Worm (Caenorhabditis elegans) whole organism, young adult: ENCODE measurements around the gene spc-2.

Source experiments
- B0019.2 ChIP-seq: fragments of 200-800 bp; sonication (Bioruptor generic); conservative IDR thresholded peaks from 2 replicates; pipeline ENCODE4 v1.3.6; 2022; ENCODE audit warnings: missing genetic modification reagents, missing genetic modification characterization, missing compliant biosample characterization
- B0261.1 ChIP-seq: sonication (generic microtip); optimal IDR thresholded peaks from 2 replicates; lab custom pipeline; 2016; ENCODE audit warnings: mild to moderate bottlenecking, missing genetic modification characterization, moderate library complexity, missing compliant biosample characterization
- B0336.3 ChIP-seq: fragments of 200-800 bp; sonication (Bioruptor generic); IDR thresholded peaks from 2 replicates; pipeline ENCODE4 v1.3.6; 2022; ENCODE audit warnings: missing genetic modification characterization, missing compliant biosample characterization
- C06A6.2 ChIP-seq: fragments of 200-800 bp; sonication (Bioruptor generic); conservative IDR thresholded peaks from 2 replicates; pipeline ENCODE4 v1.3.6; 2022; ENCODE audit warnings: missing genetic modification characterization, missing compliant biosample characterization
- D2030.7 ChIP-seq: fragments of 200-800 bp; sonication (Bioruptor generic); IDR thresholded peaks from 2 replicates; pipeline ENCODE4 v1.3.6; 2022; ENCODE audit warnings: missing genetic modification reagents, missing genetic modification characterization, missing compliant biosample characterization
- F39B2.1 ChIP-seq: fragments of 200-800 bp; sonication (Bioruptor generic); IDR thresholded peaks from 2 replicates; pipeline ENCODE4 v1.3.6; 2022; ENCODE audit warnings: missing genetic modification reagents, missing genetic modification characterization, missing compliant biosample characterization
- F49E8.2 ChIP-seq: sonication (generic microtip); optimal IDR thresholded peaks from 3 replicates; lab custom pipeline; 2017; ENCODE audit warnings: missing genetic modification characterization, mild to moderate bottlenecking, missing compliant biosample characterization, antibody characterized with exemption, moderate library complexity; ENCODE audit not compliant: insufficient read depth
- Y53G8AR.9 ChIP-seq: fragments of 200-800 bp; sonication (Bioruptor generic); conservative IDR thresholded peaks from 2 replicates; pipeline ENCODE4 v1.3.6; 2022; ENCODE audit warnings: missing genetic modification reagents, missing genetic modification characterization, missing compliant biosample characterization
- ama-1 ChIP-seq, 3 experiments: fragments of 150-350 bp in 1 of 3; sonication (generic microtip) in 2 of 3; optimal IDR thresholded peaks; 2 replicates each; lab custom pipeline; 2014 to 2018; ENCODE audit warnings: missing biosample characterization in 2 of 3, missing genetic modification characterization in 2 of 3, missing genetic modification reagents in 2 of 3
- atf-7 ChIP-seq: sonication (generic microtip); optimal IDR thresholded peaks from 2 replicates; lab custom pipeline; 2017; ENCODE audit warnings: mild to moderate bottlenecking, missing genetic modification characterization, missing compliant biosample characterization
- bed-1 ChIP-seq: fragments of 200-800 bp; sonication (Bioruptor generic); IDR thresholded peaks from 2 replicates; pipeline ENCODE4 v1.3.6; 2022; ENCODE audit warnings: missing genetic modification reagents, missing genetic modification characterization, missing compliant biosample characterization
- ceh-100 ChIP-seq: fragments of 200-800 bp; sonication (Bioruptor generic); IDR thresholded peaks from 2 replicates; pipeline ENCODE4 v1.3.6; 2022; ENCODE audit warnings: missing genetic modification reagents, missing genetic modification characterization, missing compliant biosample characterization
- ceh-27 ChIP-seq: fragments of 200-800 bp; sonication (Bioruptor generic); optimal IDR thresholded peaks from 2 replicates; lab custom pipeline; 2018; ENCODE audit warnings: mild to moderate bottlenecking, missing genetic modification characterization, moderate library complexity, missing compliant biosample characterization
- ceh-40 ChIP-seq: fragments of 200-800 bp; sonication (Bioruptor generic); IDR thresholded peaks from 2 replicates; pipeline ENCODE4 v1.3.6; 2022; ENCODE audit warnings: missing genetic modification characterization, missing compliant biosample characterization
- ceh-58 ChIP-seq: fragments of 200-800 bp; sonication (Bioruptor generic); IDR thresholded peaks from 2 replicates; pipeline ENCODE4 v1.3.6; 2022; ENCODE audit warnings: missing genetic modification characterization, missing compliant biosample characterization
- chd-7 ChIP-seq: sonication (generic microtip); optimal IDR thresholded peaks from 2 replicates; lab custom pipeline; 2016; ENCODE audit warnings: mild to moderate bottlenecking, missing genetic modification characterization, moderate library complexity, missing compliant biosample characterization
- efl-1 ChIP-seq: fragments of 150-350 bp; optimal IDR thresholded peaks from 2 replicates; lab custom pipeline; 2014; ENCODE audit warnings: missing biosample characterization, missing genetic modification reagents, missing genetic modification characterization
- egl-18 ChIP-seq: fragments of 200-800 bp; sonication (Bioruptor generic); IDR thresholded peaks from 2 replicates; pipeline ENCODE4 v1.3.6; 2022; ENCODE audit warnings: missing genetic modification reagents, missing genetic modification characterization, missing compliant biosample characterization
- egl-44 ChIP-seq: fragments of 200-800 bp; sonication (Bioruptor generic); IDR thresholded peaks from 2 replicates; pipeline ENCODE4 v1.3.6; 2022; ENCODE audit warnings: missing genetic modification reagents, missing genetic modification characterization, missing compliant biosample characterization
- ekl-4 ChIP-seq: fragments of 200-800 bp; sonication (Bioruptor generic); IDR thresholded peaks from 2 replicates; pipeline ENCODE4 v1.3.6; 2022; ENCODE audit warnings: missing genetic modification reagents, missing genetic modification characterization, missing compliant biosample characterization
- hmg-20 ChIP-seq: fragments of 200-800 bp; sonication (Bioruptor generic); IDR thresholded peaks from 2 replicates; pipeline ENCODE4 v1.3.6; 2022; ENCODE audit warnings: missing genetic modification reagents, missing genetic modification characterization, missing compliant biosample characterization
- hrde-1 ChIP-seq: sonication (generic microtip); optimal IDR thresholded peaks from 2 replicates; lab custom pipeline; 2016; ENCODE audit warnings: missing genetic modification characterization, mild to moderate bottlenecking, missing compliant biosample characterization, moderate library complexity, missing genotype, missing genetic modification reagents, borderline replicate concordance
- hsf-1 ChIP-seq: fragments of 200-800 bp; sonication (Bioruptor generic); IDR thresholded peaks from 2 replicates; pipeline ENCODE4 v1.3.6; 2022; ENCODE audit warnings: missing genetic modification reagents, missing genetic modification characterization, missing compliant biosample characterization
- let-607 ChIP-seq, 2 experiments: fragments of 200-800 bp in 1 of 2; sonication (Bioruptor generic) in 1 of 2; sonication (generic microtip) in 1 of 2; optimal IDR thresholded peaks; 2 replicates each; lab custom pipeline; 2016 to 2018; ENCODE audit warnings: mild to moderate bottlenecking in 2 of 2, missing compliant biosample characterization in 2 of 2, missing genetic modification characterization in 2 of 2, moderate library complexity in 2 of 2, missing genotype in 1 of 2
- lir-1 ChIP-seq: fragments of 200-800 bp; sonication (Bioruptor generic); conservative IDR thresholded peaks from 2 replicates; pipeline ENCODE4 v1.3.6; 2022; ENCODE audit warnings: missing genetic modification reagents, missing genetic modification characterization, missing compliant biosample characterization
- madf-10 ChIP-seq: sonication (generic microtip); optimal IDR thresholded peaks from 2 replicates; lab custom pipeline; 2016; ENCODE audit warnings: mild to moderate bottlenecking, missing genetic modification characterization, missing compliant biosample characterization
- madf-6 ChIP-seq: fragments of 200-800 bp; sonication (Bioruptor generic); IDR thresholded peaks from 2 replicates; pipeline ENCODE4 v1.3.6; 2022; ENCODE audit warnings: missing genetic modification reagents, missing genetic modification characterization, missing compliant biosample characterization
- madf-8 ChIP-seq: fragments of 200-800 bp; sonication (Bioruptor generic); conservative IDR thresholded peaks from 2 replicates; pipeline ENCODE4 v1.3.6; 2022; ENCODE audit warnings: missing genetic modification reagents, missing genetic modification characterization, missing compliant biosample characterization
- mes-4 ChIP-seq: sonication (generic microtip); optimal IDR thresholded peaks from 2 replicates; lab custom pipeline; 2016; ENCODE audit warnings: missing genotype, missing genetic modification characterization, missing compliant biosample characterization
- nfyb-1 ChIP-seq: fragments of 200-800 bp; sonication (Bioruptor generic); IDR thresholded peaks from 2 replicates; pipeline ENCODE4 v1.3.6; 2022; ENCODE audit warnings: missing genetic modification reagents, missing genetic modification characterization, missing compliant biosample characterization
- rec-8 ChIP-seq, 2 experiments: sonication (generic microtip); optimal IDR thresholded peaks; 2 replicates each; lab custom pipeline; 2016; ENCODE audit warnings: mild to moderate bottlenecking in 2 of 2, missing genetic modification characterization in 2 of 2, missing genetic modification reagents in 2 of 2, missing genotype in 2 of 2, missing biosample characterization in 1 of 2, missing compliant biosample characterization in 1 of 2, moderate library complexity in 1 of 2
- snpc-1.3 ChIP-seq: sonication (generic microtip); optimal IDR thresholded peaks from 2 replicates; lab custom pipeline; 2017; ENCODE audit warnings: missing genetic modification characterization, mild to moderate bottlenecking, missing compliant biosample characterization, antibody characterized with exemption, moderate library complexity, missing genotype, missing genetic modification reagents; ENCODE audit not compliant: insufficient read depth
- snpc-3.4 ChIP-seq: sonication (generic microtip); optimal IDR thresholded peaks from 2 replicates; lab custom pipeline; 2017; ENCODE audit warnings: missing genetic modification characterization, mild to moderate bottlenecking, missing compliant biosample characterization, antibody characterized with exemption, moderate library complexity, missing genotype, missing genetic modification reagents
- snpc-4 ChIP-seq, 5 experiments: fragments of 150-350 bp in 1 of 5; sonication (generic microtip) in 4 of 5; optimal IDR thresholded peaks; 2 replicates each; lab custom pipeline; 2014 to 2018; ENCODE audit warnings: missing genetic modification characterization in 5 of 5, missing biosample characterization in 3 of 5, antibody characterized with exemption in 2 of 5, mild to moderate bottlenecking in 2 of 5, missing compliant biosample characterization in 2 of 5, missing genotype in 2 of 5, moderate library complexity in 2 of 5, missing genetic modification reagents in 1 of 5
- somi-1 ChIP-seq: fragments of 200-800 bp; sonication (Bioruptor generic); optimal IDR thresholded peaks from 2 replicates; lab custom pipeline; 2018; ENCODE audit warnings: mild to moderate bottlenecking, missing genetic modification characterization, missing compliant biosample characterization
- tlf-1 ChIP-seq: fragments of 200-800 bp; sonication (Bioruptor generic); optimal IDR thresholded peaks from 2 replicates; lab custom pipeline; 2018; ENCODE audit warnings: mild to moderate bottlenecking, missing genetic modification characterization, missing compliant biosample characterization
- unc-62 ChIP-seq: fragments of 150-350 bp; optimal IDR thresholded peaks from 2 replicates; lab custom pipeline; 2014; ENCODE audit warnings: missing biosample characterization, missing genetic modification reagents, missing genetic modification characterization
- xnd-1 ChIP-seq: sonication (generic microtip); optimal IDR thresholded peaks from 2 replicates; lab custom pipeline; 2016; ENCODE audit warnings: missing genotype, missing genetic modification reagents, missing genetic modification characterization, missing compliant biosample characterization
- zim-3 ChIP-seq: sonication (generic microtip); optimal IDR thresholded peaks from 2 replicates; lab custom pipeline; 2017; ENCODE audit warnings: mild to moderate bottlenecking, missing genetic modification characterization, moderate library complexity, missing compliant biosample characterization
- ztf-26 ChIP-seq: sonication (generic microtip); optimal IDR thresholded peaks from 2 replicates; lab custom pipeline; 2017; ENCODE audit warnings: missing genetic modification characterization, missing compliant biosample characterization
- ztf-28 ChIP-seq: fragments of 200-800 bp; sonication (Bioruptor generic); IDR thresholded peaks from 2 replicates; pipeline ENCODE4 v1.3.6; 2022; ENCODE audit warnings: missing genetic modification reagents, missing genetic modification characterization, missing compliant biosample characterization
- ztf-3 ChIP-seq: fragments of 200-800 bp; sonication (Bioruptor generic); optimal IDR thresholded peaks from 2 replicates; lab custom pipeline; 2018; ENCODE audit warnings: mild to moderate bottlenecking, missing genetic modification characterization, missing compliant biosample characterization

Gene spc-2

ce11 chrIII:8136517-8137099 lies 45.1 kb upstream of the spc-2 start:
- TF ChIP-seq bed-1 (GFP tag; lab: Robert Waterston, UW), result no peak

- TF ChIP-seq hrde-1 (tag; lab: Kevin White, UChicago) (no peak), egl-44 (GFP tag; lab: Robert Waterston, UW) (no peak), efl-1 (GFP tag; lab: Kevin White, UChicago) (no peak), F39B2.1 (GFP tag; lab: Robert Waterston, UW) (no peak), hmg-20 (GFP tag; lab: Robert Waterston, UW) (no peak), ztf-3 (GFP tag; lab: Kevin White, UChicago) (no peak), atf-7 (tag; lab: Kevin White, UChicago) (no peak), ceh-40 (GFP tag; lab: Robert Waterston, UW) (no peak), tlf-1 (no peak), hsf-1 (GFP tag; lab: Robert Waterston, UW) (no peak), B0261.1 (no peak), ztf-28 (GFP tag; lab: Robert Waterston, UW) (no peak), ceh-27 (no peak), F49E8.2 (no peak), nfyb-1 (GFP tag; lab: Robert Waterston, UW) (no peak), chd-7 (tag; lab: Kevin White, UChicago) (no peak), ekl-4 (GFP tag; lab: Robert Waterston, UW) (no peak), C06A6.2 (no peak), lir-1 (no peak), ztf-26 (tag; lab: Kevin White, UChicago) (no peak)
These were observed 43.9 kb upstream of the spc-2 start, which contains the start of gene hsp-12.2 for ce11 chrIII:8137777-8138176. Gene hsp-12.2 (plus strand): TSS chrIII:8138077.

DNA sequence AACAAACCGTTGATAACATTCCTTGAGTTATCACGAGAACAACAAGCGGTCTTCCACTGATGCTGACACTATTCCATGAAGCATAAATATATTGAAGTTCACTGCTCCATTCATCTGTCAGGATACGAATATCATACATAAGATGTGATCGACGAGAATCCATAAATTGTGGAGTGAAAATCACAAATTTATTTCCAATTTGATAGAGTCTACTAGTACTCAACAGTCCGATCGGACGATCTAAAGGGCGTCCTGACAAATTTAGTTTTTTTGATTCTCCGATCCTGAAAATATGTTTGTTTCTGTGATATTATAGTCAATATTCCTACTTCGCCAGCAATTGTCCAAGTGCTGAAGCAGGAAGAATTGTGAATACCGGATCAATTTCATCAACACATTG lies 39.5 kb upstream of the spc-2 start:
- no peak for TF ChIP-seq B0336.3 (GFP tag; lab: Robert Waterston, UW)
- no peak for TF ChIP-seq let-607 (tag; optimal IDR thresholded peaks at IDR 0.05; lab: Kevin White, UChicago)
- no peak for TF ChIP-seq ceh-100 (GFP tag; lab: Robert Waterston, UW)
- no peak for TF ChIP-seq zim-3 (tag; lab: Kevin White, UChicago)

- TF ChIP-seq snpc-3.4 (tag; lab: Kevin White, UChicago), result no peak
- peak; percentile 46; the same call in 1 of the 2 replicates for TF ChIP-seq D2030.7 (GFP tag; lab: Robert Waterston, UW)
- no peak for TF ChIP-seq somi-1 (GFP tag; lab: Kevin White, UChicago)
- no peak for TF ChIP-seq madf-8
- TF ChIP-seq xnd-1 (tag; lab: Kevin White, UChicago), result no peak
- no peak for TF ChIP-seq mes-4
- TF ChIP-seq nfyb-1 (GFP tag; lab: Robert Waterston, UW), result no peak
- TF ChIP-seq madf-10 (tag; lab: Kevin White, UChicago), result peak; percentile 1
- TF ChIP-seq snpc-4 (GFP tag; optimal IDR thresholded peaks at IDR 0.05; lab: Kevin White, UChicago), result peak; percentile 8
- TF ChIP-seq snpc-4 (tag; optimal IDR thresholded peaks at IDR 0.05; lab: Kevin White, UChicago), result peak in 1 of 4 experiments; percentile 16
- peak in 1 of 2 experiments; percentile 16 for TF ChIP-seq let-607 (tag; optimal IDR thresholded peaks at IDR 0.05; lab: Kevin White, UChicago)
- no peak for TF ChIP-seq egl-18 (GFP tag; lab: Robert Waterston, UW)
- TF ChIP-seq rec-8 (tag; optimal IDR thresholded peaks at IDR 0.05; lab: Kevin White, UChicago), result peak; percentile 21 to 53
- TF ChIP-seq snpc-1.3 (tag; lab: Kevin White, UChicago), result no peak
- TF ChIP-seq unc-62 (GFP tag; lab: Kevin White, UChicago), result no peak
- no peak for TF ChIP-seq ama-1 (optimal IDR thresholded peaks at IDR 0.05; lab: Kevin White, UChicago)
- TF ChIP-seq ama-1 (GFP tag; optimal IDR thresholded peaks at IDR 0.05; lab: Kevin White, UChicago), result no peak
- TF ChIP-seq B0019.2, result no peak
- TF ChIP-seq madf-6 (GFP tag; lab: Robert Waterston, UW), result no peak; the same call in 1 of the 2 replicates
- TF ChIP-seq Y53G8AR.9, result no peak
- no peak for TF ChIP-seq ceh-58 (GFP tag; lab: Robert Waterston, UW)
These were observed 37.1 kb upstream of the spc-2 start, which contains the start of the genes C14B9.8 and mrpl-18 for ce11 chrIII:8144574-8145065. Gene C14B9.8 (minus strand): TSS chrIII:8144629. Gene mrpl-18 (plus strand): TSS chrIII:8145015.
